Fruit fly (Drosophila melanogaster) whole organism, embryonic: ENCODE measurements around the gene Qsox2.

Experiments used
- Ada2b ChIP-seq: fragments of 200-800 bp; sonication (Bioruptor generic); IDR thresholded peaks from 2 replicates; pipeline ENCODE4 v1.3.6; 2022; ENCODE audit warnings: missing biosample characterization, missing genetic modification characterization
- Asciz ChIP-seq: fragments of 200-800 bp; sonication (Bioruptor generic); optimal IDR thresholded peaks from 2 replicates; lab custom pipeline; 2017; ENCODE audit warnings: missing biosample characterization, mild to moderate bottlenecking, missing genetic modification characterization, missing genetic modification reagents
- CG10979 ChIP-seq: fragments of 200-800 bp; sonication (Bioruptor generic); optimal IDR thresholded peaks from 2 replicates; lab custom pipeline; 2018; ENCODE audit warnings: missing biosample characterization, mild to moderate bottlenecking, missing genetic modification characterization, moderate library complexity
- CG11398 ChIP-seq: fragments of 200-800 bp; sonication (Bioruptor generic); optimal IDR thresholded peaks from 2 replicates; lab custom pipeline; 2016; ENCODE audit warnings: missing biosample characterization, missing genetic modification characterization
- CG11504 ChIP-seq: fragments of 200-800 bp; sonication (Bioruptor generic); optimal IDR thresholded peaks from 3 replicates; lab custom pipeline; 2019; ENCODE audit warnings: missing biosample characterization, mild to moderate bottlenecking, missing genetic modification characterization, moderate library complexity
- CG12391 ChIP-seq: fragments of 200-800 bp; sonication (Bioruptor generic); optimal IDR thresholded peaks from 3 replicates; lab custom pipeline; 2018; ENCODE audit warnings: missing biosample characterization, mild to moderate bottlenecking, missing genetic modification characterization, moderate library complexity
- CG12659 ChIP-seq: fragments of 200-800 bp; sonication (Bioruptor generic); optimal IDR thresholded peaks from 3 replicates; lab custom pipeline; 2017; ENCODE audit warnings: mild to moderate bottlenecking, missing biosample characterization, missing genetic modification reagents, missing genetic modification characterization
- CG13123 ChIP-seq: fragments of 200-800 bp; sonication (Bioruptor generic); optimal IDR thresholded peaks from 2 replicates; lab custom pipeline; 2016; ENCODE audit warnings: missing biosample characterization, missing genetic modification characterization
- CG14860 ChIP-seq: fragments of 200-800 bp; sonication (Bioruptor generic); IDR thresholded peaks from 3 replicates; pipeline ENCODE4 v1.3.6; 2022; ENCODE audit warnings: missing biosample characterization, missing genetic modification characterization; ENCODE audit not compliant: partially characterized antibody
- CG16815 ChIP-seq: fragments of 200-800 bp; sonication (Bioruptor generic); optimal IDR thresholded peaks from 3 replicates; lab custom pipeline; 2017; ENCODE audit warnings: missing biosample characterization, mild to moderate bottlenecking, missing genetic modification characterization
- CG18262 ChIP-seq: fragments of 200-800 bp; optimal IDR thresholded peaks from 3 replicates; lab custom pipeline; 2019; ENCODE audit warnings: missing biosample characterization, mild to moderate bottlenecking, missing genetic modification characterization, moderate library complexity
- CG2129 ChIP-seq: fragments of 200-800 bp; sonication (Bioruptor generic); IDR thresholded peaks from 2 replicates; pipeline ENCODE4 v1.3.6; 2022; ENCODE audit warnings: missing biosample characterization, missing genetic modification characterization; ENCODE audit not compliant: partially characterized antibody
- CG4707 ChIP-seq: fragments of 200-800 bp; sonication (Bioruptor generic); optimal IDR thresholded peaks from 2 replicates; lab custom pipeline; 2018; ENCODE audit warnings: missing biosample characterization, mild to moderate bottlenecking, missing genetic modification characterization, moderate library complexity
- CG7357 ChIP-seq: fragments of 200-800 bp; sonication (Bioruptor generic); IDR thresholded peaks from 3 replicates; pipeline ENCODE4 v1.3.6; 2022; ENCODE audit warnings: missing biosample characterization, missing genetic modification characterization
- CG8281 ChIP-seq: fragments of 200-800 bp; sonication (Bioruptor generic); optimal IDR thresholded peaks from 2 replicates; lab custom pipeline; 2018; ENCODE audit warnings: missing biosample characterization, mild to moderate bottlenecking, missing genetic modification characterization, moderate library complexity
- CG9797 ChIP-seq: fragments of 200-800 bp; sonication (Bioruptor generic); optimal IDR thresholded peaks from 3 replicates; lab custom pipeline; 2018; ENCODE audit warnings: missing biosample characterization, mild to moderate bottlenecking, missing genetic modification characterization
- CTCF ChIP-seq: fragments of 200-800 bp; sonication (Bioruptor generic); optimal IDR thresholded peaks from 2 replicates; lab custom pipeline; 2017; ENCODE audit warnings: missing biosample characterization, mild to moderate bottlenecking, missing genetic modification characterization, moderate library complexity
- D19A ChIP-seq: fragments of 200-800 bp; optimal IDR thresholded peaks from 3 replicates; lab custom pipeline; 2019; ENCODE audit warnings: missing biosample characterization, mild to moderate bottlenecking, missing genetic modification characterization, moderate library complexity
- Dp ChIP-seq: fragments of 200-800 bp; sonication (Bioruptor generic); optimal IDR thresholded peaks from 2 replicates; lab custom pipeline; 2018; ENCODE audit warnings: missing biosample characterization, mild to moderate bottlenecking, missing genetic modification characterization, moderate library complexity
- Fer3 ChIP-seq: fragments of 200-800 bp; sonication (Bioruptor generic); optimal IDR thresholded peaks from 2 replicates; lab custom pipeline; 2018; ENCODE audit warnings: missing biosample characterization, mild to moderate bottlenecking, missing genetic modification characterization, moderate library complexity
- Mes4 ChIP-seq: fragments of 200-800 bp; sonication (Bioruptor generic); optimal IDR thresholded peaks from 2 replicates; lab custom pipeline; 2016; ENCODE audit warnings: missing biosample characterization, missing genetic modification characterization
- Rx ChIP-seq: fragments of 200-800 bp; sonication (Bioruptor generic); IDR thresholded peaks from 2 replicates; pipeline ENCODE4 v1.3.6; 2022; ENCODE audit warnings: missing biosample characterization, missing genetic modification characterization
- Vsx1 ChIP-seq: fragments of 200-800 bp; sonication (Bioruptor generic); optimal IDR thresholded peaks from 2 replicates; lab custom pipeline; 2017; ENCODE audit warnings: missing biosample characterization, mild to moderate bottlenecking, missing genetic modification characterization, missing genetic modification reagents
- YL-1 ChIP-seq: fragments of 200-800 bp; sonication (Bioruptor generic); optimal IDR thresholded peaks from 3 replicates; lab custom pipeline; 2017; ENCODE audit warnings: missing biosample characterization, mild to moderate bottlenecking, missing genetic modification characterization
- amos ChIP-seq: fragments of 200-800 bp; sonication (Bioruptor generic); IDR thresholded peaks from 2 replicates; pipeline ENCODE4 v1.3.6; 2022; ENCODE audit warnings: missing biosample characterization, missing genetic modification characterization; ENCODE audit not compliant: partially characterized antibody
- ara ChIP-seq: fragments of 200-800 bp; sonication (Bioruptor generic); IDR thresholded peaks from 2 replicates; pipeline ENCODE4 v1.3.6; 2022; ENCODE audit warnings: missing biosample characterization, missing genetic modification characterization
- bcd ChIP-seq: fragments of 200-800 bp; sonication (Bioruptor generic); optimal IDR thresholded peaks from 2 replicates; lab custom pipeline; 2017; ENCODE audit warnings: missing biosample characterization, mild to moderate bottlenecking, missing genetic modification characterization
- bsh ChIP-seq, 2 experiments: fragments of 200-800 bp; sonication (Bioruptor generic); optimal IDR thresholded peaks; 2 replicates each; lab custom pipeline; 2017 to 2018; ENCODE audit warnings: mild to moderate bottlenecking in 2 of 2, missing biosample characterization in 2 of 2, missing genetic modification characterization in 2 of 2, moderate library complexity in 1 of 2
- exex ChIP-seq: fragments of 200-800 bp; sonication (Bioruptor generic); optimal IDR thresholded peaks from 4 replicates; lab custom pipeline; 2018; ENCODE audit warnings: missing biosample characterization, mild to moderate bottlenecking, missing genetic modification characterization, moderate library complexity
- grau ChIP-seq: fragments of 200-800 bp; optimal IDR thresholded peaks from 3 replicates; lab custom pipeline; 2019; ENCODE audit warnings: missing biosample characterization, mild to moderate bottlenecking, missing genetic modification characterization, moderate library complexity
- gsb ChIP-seq: fragments of 200-800 bp; sonication (Bioruptor generic); IDR thresholded peaks from 2 replicates; pipeline ENCODE4 v1.3.6; 2022; ENCODE audit warnings: missing biosample characterization, missing genetic modification characterization
- jumu ChIP-seq: fragments of 200-800 bp; sonication (Bioruptor generic); optimal IDR thresholded peaks from 3 replicates; lab custom pipeline; 2016; ENCODE audit warnings: missing biosample characterization, missing genetic modification characterization
- kni ChIP-seq: fragments of 200-800 bp; sonication (Bioruptor generic); optimal IDR thresholded peaks from 3 replicates; lab custom pipeline; 2017; ENCODE audit warnings: mild to moderate bottlenecking, missing biosample characterization, missing genetic modification reagents, missing genetic modification characterization
- lbe ChIP-seq: fragments of 200-800 bp; sonication (Bioruptor generic); optimal IDR thresholded peaks from 2 replicates; lab custom pipeline; 2016; ENCODE audit warnings: missing biosample characterization, mild to moderate bottlenecking, missing genetic modification characterization
- lmd ChIP-seq: fragments of 200-800 bp; sonication (Bioruptor generic); IDR thresholded peaks from 2 replicates; pipeline ENCODE4 v1.3.6; 2022; ENCODE audit warnings: missing biosample characterization, missing genetic modification characterization
- luna ChIP-seq: fragments of 200-800 bp; sonication (Bioruptor generic); optimal IDR thresholded peaks from 2 replicates; lab custom pipeline; 2016; ENCODE audit warnings: missing biosample characterization, missing genetic modification characterization
- maf-S ChIP-seq: fragments of 200-800 bp; sonication (Bioruptor generic); optimal IDR thresholded peaks from 2 replicates; lab custom pipeline; 2016; ENCODE audit warnings: missing biosample characterization, missing genetic modification characterization
- mld ChIP-seq: fragments of 200-800 bp; sonication (Bioruptor generic); IDR thresholded peaks from 3 replicates; pipeline ENCODE4 v1.3.6; 2022; ENCODE audit warnings: missing biosample characterization, missing genetic modification characterization; ENCODE audit not compliant: partially characterized antibody
- nerfin-2 ChIP-seq: fragments of 200-800 bp; sonication (Bioruptor generic); IDR thresholded peaks from 2 replicates; pipeline ENCODE4 v1.3.6; 2022; ENCODE audit warnings: missing biosample characterization, missing genetic modification characterization; ENCODE audit not compliant: partially characterized antibody
- nmo ChIP-seq: fragments of 200-800 bp; sonication (Bioruptor generic); optimal IDR thresholded peaks from 2 replicates; lab custom pipeline; 2018; ENCODE audit warnings: missing biosample characterization, mild to moderate bottlenecking, missing genetic modification characterization, moderate library complexity
- nom ChIP-seq: fragments of 200-800 bp; sonication (Bioruptor generic); optimal IDR thresholded peaks from 2 replicates; lab custom pipeline; 2017; ENCODE audit warnings: missing biosample characterization, missing genetic modification characterization, mild to moderate bottlenecking, moderate library complexity, missing genetic modification reagents
- p53 ChIP-seq: fragments of 200-800 bp; sonication (Bioruptor generic); optimal IDR thresholded peaks from 2 replicates; lab custom pipeline; 2016; ENCODE audit warnings: missing biosample characterization, missing genetic modification characterization
- pfk ChIP-seq: fragments of 200-800 bp; sonication (Bioruptor generic); optimal IDR thresholded peaks from 2 replicates; lab custom pipeline; 2018; ENCODE audit warnings: missing biosample characterization, mild to moderate bottlenecking, missing genetic modification characterization, moderate library complexity
- ranshi ChIP-seq: fragments of 200-800 bp; sonication (Bioruptor generic); IDR thresholded peaks from 2 replicates; pipeline ENCODE4 v1.3.6; 2022; ENCODE audit warnings: missing biosample characterization, missing genetic modification characterization
- sc ChIP-seq, 3 experiments: fragments of >200 bp in 2 of 3; fragments of 200-800 bp in 1 of 3; sonication (Bioruptor generic) in 1 of 3; optimal IDR thresholded peaks; 2 replicates in 2 of 3; 3 replicates in 1 of 3; lab custom pipeline; 2017; ENCODE audit warnings: mild to moderate bottlenecking in 1 of 3, missing biosample characterization in 1 of 3, missing genetic modification characterization in 1 of 3, missing genetic modification reagents in 1 of 3
- seq ChIP-seq: fragments of 200-800 bp; sonication (Bioruptor generic); IDR thresholded peaks from 2 replicates; pipeline ENCODE4 v1.3.6; 2022; ENCODE audit warnings: missing biosample characterization, missing genetic modification characterization
- slbo ChIP-seq: fragments of 200-800 bp; sonication (Bioruptor generic); IDR thresholded peaks from 2 replicates; pipeline ENCODE4 v1.3.6; 2022; ENCODE audit warnings: missing biosample characterization, missing genetic modification characterization
- z ChIP-seq: fragments of 200-800 bp; sonication (Bioruptor generic); IDR thresholded peaks from 3 replicates; pipeline ENCODE4 v1.3.6; 2022; ENCODE audit warnings: missing biosample characterization, missing genetic modification characterization

Gene Qsox2

dm6 chr3R:21940172-21940571 is 26.6 kb downstream of the Qsox2 start:
- TF ChIP-seq p53 (GFP tag; lab: Kevin White, UChicago) (no peak), CG4707 (GFP tag; lab: Kevin White, UChicago) (no peak), grau (no peak), CG13123 (GFP tag; lab: Kevin White, UChicago) (no peak), luna (GFP tag; lab: Kevin White, UChicago) (no peak), Mes4 (GFP tag; lab: Kevin White, UChicago) (no peak), CG9797 (GFP tag; lab: Kevin White, UChicago) (no peak), CG14860 (GFP tag; lab: Robert Waterston, UW) (no peak), seq (no peak), pfk (no peak), CG16815 (GFP tag; lab: Kevin White, UChicago) (no peak), CG10979 (tag; lab: Kevin White, UChicago) (no peak), CG12659 (no peak), CG11398 (GFP tag; lab: Kevin White, UChicago) (no peak)

dm6 chr3R:21940884-21941390 is 27.4 kb downstream of the Qsox2 start:
- TF ChIP-seq kni (peak; percentile 28), Vsx1 (GFP tag; lab: Kevin White, UChicago) (no peak), CG2129 (no peak), CG8281 (peak; percentile 98), D19A (tag; lab: Kevin White, UChicago) (no peak)

- TF ChIP-seq sc (optimal IDR thresholded peaks at IDR 0.05; lab: Kevin White, UChicago), result no peak
- no peak for TF ChIP-seq sc (GFP tag; optimal IDR thresholded peaks at IDR 0.05; lab: Kevin White, UChicago)
- TF ChIP-seq seq, result no peak
- TF ChIP-seq nmo, result peak; percentile 46
- TF ChIP-seq Fer3 (tag; lab: Kevin White, UChicago), result no peak
- TF ChIP-seq bsh (GFP tag; optimal IDR thresholded peaks at IDR 0.05; lab: Kevin White, UChicago), result peak in 1 of 2 experiments; percentile 81
- peak; percentile 95 for TF ChIP-seq nom
- TF ChIP-seq nerfin-2 (GFP tag; lab: Robert Waterston, UW), result no peak
- no peak for TF ChIP-seq jumu (GFP tag; lab: Kevin White, UChicago)
- TF ChIP-seq z (GFP tag; lab: Robert Waterston, UW), result no peak
- no peak for TF ChIP-seq Dp
- TF ChIP-seq CTCF (GFP tag; lab: Kevin White, UChicago), result no peak
- TF ChIP-seq YL-1 (GFP tag; lab: Kevin White, UChicago), result no peak
- TF ChIP-seq CG7357 (GFP tag; lab: Robert Waterston, UW), result no peak
- TF ChIP-seq slbo (GFP tag; lab: Robert Waterston, UW), result 0 out of 2 replicates have a peak, but pooled peaks have one; percentile 18
- no peak for TF ChIP-seq CG18262
- no peak for TF ChIP-seq Asciz
- peak; percentile 7 for TF ChIP-seq lbe (GFP tag; lab: Kevin White, UChicago)
- no peak for TF ChIP-seq Ada2b (GFP tag; lab: Robert Waterston, UW)
- TF ChIP-seq amos, result no peak
- no peak for TF ChIP-seq exex (tag; lab: Kevin White, UChicago)
- TF ChIP-seq bcd (GFP tag; lab: Kevin White, UChicago), result peak; percentile 22
- TF ChIP-seq lmd (GFP tag; lab: Robert Waterston, UW), result no peak
- no peak for TF ChIP-seq Rx (GFP tag; lab: Robert Waterston, UW)
- TF ChIP-seq gsb (GFP tag; lab: Robert Waterston, UW), result no peak
- peak; percentile 57 for TF ChIP-seq CG11504 (tag; lab: Kevin White, UChicago)
- no peak for TF ChIP-seq ara (GFP tag; lab: Robert Waterston, UW)
- TF ChIP-seq CG12391 (tag; lab: Kevin White, UChicago), result no peak
- no peak for TF ChIP-seq mld (GFP tag; lab: Robert Waterston, UW)
- TF ChIP-seq maf-S (GFP tag; lab: Kevin White, UChicago), result no peak
- TF ChIP-seq ranshi (GFP tag; lab: Robert Waterston, UW), result no peak
Measured at dm6 chr3R:21941426-21941924, 27.9 kb downstream of the Qsox2 start.
